Fruit fly (Drosophila melanogaster) whole organism, pupa: ENCODE data around the gene Fhos.

Experiments
- CG12605 ChIP-seq: fragments of 200-800 bp; sonication (Bioruptor generic); IDR thresholded peaks from 2 replicates; pipeline ENCODE4 v1.3.6; 2022; ENCODE audit warnings: missing biosample characterization, missing genetic modification characterization
- CG8301 ChIP-seq: fragments of 200-800 bp; sonication (Bioruptor generic); optimal IDR thresholded peaks from 2 replicates; lab custom pipeline; 2018; ENCODE audit warnings: missing biosample characterization, mild to moderate bottlenecking, missing genetic modification characterization
- EcR ChIP-seq: fragments of 200-800 bp; sonication (Bioruptor generic); optimal IDR thresholded peaks from 3 replicates; lab custom pipeline; 2019; ENCODE audit warnings: missing biosample characterization, missing genetic modification characterization, mild to moderate bottlenecking, moderate library complexity, missing genetic modification reagents
- Snoo ChIP-seq: fragments of 200-800 bp; sonication (Bioruptor generic); optimal IDR thresholded peaks from 3 replicates; lab custom pipeline; 2017; ENCODE audit warnings: missing biosample characterization, mild to moderate bottlenecking, missing genetic modification characterization, inconsistent platforms
- fd96Ca ChIP-seq: fragments of 200-800 bp; sonication (Bioruptor generic); IDR thresholded peaks from 3 replicates; pipeline ENCODE4 v1.3.6; 2022; ENCODE audit warnings: missing biosample characterization, missing genetic modification characterization

dm6 chr3L:8823730-8824374 is 70.4 kb downstream of the Fhos start:
- TF ChIP-seq Snoo (tag; lab: Kevin White, UChicago) (peak; percentile 53), EcR (peak; percentile 40), CG8301 (tag; lab: Kevin White, UChicago) (peak; percentile 28), CG12605 (GFP tag; lab: Robert Waterston, UW) (peak; percentile 42; the same call in 1 of the 2 replicates), fd96Ca (GFP tag; lab: Robert Waterston, UW) (0 out of 3 replicates have a peak, but pooled peaks have one; percentile 5)
